Worm (Caenorhabditis elegans): ENCODE results near the gene F19B10.1.

- no peak for TF ChIP-seq ceh-18 (tag; optimal IDR thresholded peaks at IDR 0.05)
- TF ChIP-seq lin-11 (tag; optimal IDR thresholded peaks at IDR 0.05), result no peak
- no peak for TF ChIP-seq odd-2 (tag; optimal IDR thresholded peaks at IDR 0.05)
- TF ChIP-seq F13H6.1 (tag; optimal IDR thresholded peaks at IDR 0.05), result no peak
- TF ChIP-seq eyg-1 (tag; optimal IDR thresholded peaks at IDR 0.05), result no peak
- no peak for TF ChIP-seq tbx-2 (tag; optimal IDR thresholded peaks at IDR 0.05)
- TF ChIP-seq mec-3 (tag; optimal IDR thresholded peaks at IDR 0.05; ENCODE audit: borderline replicate concordance), result no peak
- TF ChIP-seq ahr-1 (tag; optimal IDR thresholded peaks at IDR 0.05), result no peak
- TF ChIP-seq ceh-22 (tag; optimal IDR thresholded peaks at IDR 0.05), result no peak
- TF ChIP-seq gmeb-2 (tag; optimal IDR thresholded peaks at IDR 0.05), result no peak
- TF ChIP-seq ama-1 (optimal IDR thresholded peaks at IDR 0.05), result no peak
- TF ChIP-seq sox-4 (tag; optimal IDR thresholded peaks at IDR 0.05), result no peak
- TF ChIP-seq C38D4.7 (GFP tag; optimal IDR thresholded peaks at IDR 0.05), result no peak
Measured at ce11 chrII:3640197-3640596, 42.8 kb upstream of the F19B10.1 start, which contains the start of gene M151.10.
